Worm (Caenorhabditis elegans) whole organism, midembryonic: ENCODE data around the gene F25E5.16.

ENCODE experiments used
- T22C8.4 ChIP-seq: fragments of 200-800 bp; sonication (Bioruptor generic); IDR thresholded peaks from 2 replicates; pipeline ENCODE4 v1.3.6; 2022; ENCODE audit warnings: missing genetic modification characterization, missing compliant biosample characterization
- cog-1 ChIP-seq: sonication (generic microtip); optimal IDR thresholded peaks from 2 replicates; lab custom pipeline; 2016; ENCODE audit warnings: missing genetic modification characterization, missing compliant biosample characterization
- flt-1 ChIP-seq: fragments of 200-800 bp; sonication (Bioruptor generic); IDR thresholded peaks from 2 replicates; pipeline ENCODE4 v1.3.6; 2022; ENCODE audit warnings: missing genetic modification characterization, missing compliant biosample characterization
- klf-2 ChIP-seq: fragments of 200-800 bp; sonication (Bioruptor generic); conservative IDR thresholded peaks from 2 replicates; pipeline ENCODE4 v1.3.6; 2022; ENCODE audit warnings: missing genetic modification reagents, missing genetic modification characterization, missing compliant biosample characterization
- med-1 ChIP-seq: sonication (generic microtip); optimal IDR thresholded peaks from 2 replicates; lab custom pipeline; 2017; ENCODE audit warnings: missing genetic modification characterization, mild to moderate bottlenecking, missing compliant biosample characterization, antibody characterized with exemption, missing genetic modification reagents; ENCODE audit not compliant: insufficient read depth
- ref-1 ChIP-seq: fragments of 200-800 bp; sonication (Bioruptor generic); conservative IDR thresholded peaks from 2 replicates; pipeline ENCODE4 v1.3.6; 2022; ENCODE audit warnings: missing genetic modification reagents, missing genetic modification characterization, missing compliant biosample characterization
- tab-1 ChIP-seq: fragments of 200-800 bp; sonication (Bioruptor generic); IDR thresholded peaks from 2 replicates; pipeline ENCODE4 v1.3.6; 2022; ENCODE audit warnings: missing genetic modification characterization, missing compliant biosample characterization
- ztf-23 ChIP-seq: fragments of 200-800 bp; sonication (Bioruptor generic); IDR thresholded peaks from 2 replicates; pipeline ENCODE4 v1.3.6; 2022; ENCODE audit warnings: missing genetic modification reagents, missing genetic modification characterization, missing compliant biosample characterization
- ztf-29 ChIP-seq: fragments of 200-800 bp; sonication (Bioruptor generic); IDR thresholded peaks from 2 replicates; pipeline ENCODE4 v1.3.6; 2022; ENCODE audit warnings: missing genetic modification reagents, missing genetic modification characterization, missing compliant biosample characterization

F25E5.16 gene

DNA sequence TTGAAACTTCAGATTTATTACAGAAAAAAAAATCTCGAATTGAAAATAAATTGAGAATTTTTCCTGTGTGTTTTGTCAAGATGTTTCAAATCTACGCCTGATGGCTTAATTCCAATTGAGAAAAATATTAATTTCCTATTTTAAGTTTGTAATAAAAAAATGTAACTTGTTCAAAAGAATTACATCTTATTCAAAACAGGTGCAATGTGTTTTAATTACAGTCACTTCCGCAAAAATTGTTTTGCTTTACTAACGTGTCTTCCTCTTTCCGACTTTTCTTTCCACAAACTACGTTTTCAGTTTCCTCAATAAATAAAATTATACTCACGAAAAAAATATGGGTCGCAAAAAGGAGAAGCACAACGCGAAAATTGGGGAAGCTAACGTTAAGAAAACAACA, at the start of gene F25E5.16:
F25E5.16 (plus strand) TSS at position 301 of the 400 bp plus-strand sequence.
- no peak for TF ChIP-seq tab-1 (GFP tag; lab: Robert Waterston, UW)

DNA sequence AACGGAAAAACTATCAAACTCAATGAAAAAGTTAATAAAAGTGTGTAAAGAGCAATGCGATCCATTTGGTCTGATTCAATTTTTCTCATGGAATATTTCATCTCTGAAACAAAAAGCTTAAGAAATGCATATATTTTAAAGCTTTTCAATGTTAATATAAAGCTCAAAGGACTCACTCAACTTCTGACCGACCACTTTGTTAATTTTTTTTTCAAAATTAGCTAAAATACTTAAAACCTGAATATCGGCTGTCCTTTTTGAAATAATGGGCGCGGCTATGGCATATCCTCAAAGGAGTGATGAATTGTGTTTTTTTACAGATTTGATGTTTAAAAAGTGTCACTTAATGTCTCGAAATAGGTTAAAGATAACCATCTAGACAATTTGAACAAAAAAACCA, 48.3 kb upstream of the F25E5.16 start, which contains the start of gene C02H6.1:
C02H6.1 (minus strand) TSS at position 101 of the 400 bp plus-strand sequence.
- TF ChIP-seq klf-2 (GFP tag; lab: Robert Waterston, UW), result no peak
- TF ChIP-seq cog-1 (tag; lab: Kevin White, UChicago), result no peak
- TF ChIP-seq flt-1 (GFP tag; lab: Robert Waterston, UW), result no peak
- TF ChIP-seq ztf-23 (GFP tag; lab: Robert Waterston, UW), result no peak
- TF ChIP-seq med-1, result no peak
- no peak for TF ChIP-seq T22C8.4 (GFP tag; lab: Robert Waterston, UW)
- no peak for TF ChIP-seq ztf-29 (GFP tag; lab: Robert Waterston, UW)
- no peak for TF ChIP-seq ref-1 (GFP tag; lab: Robert Waterston, UW)
- TF ChIP-seq tab-1 (GFP tag; lab: Robert Waterston, UW), result no peak

DNA sequence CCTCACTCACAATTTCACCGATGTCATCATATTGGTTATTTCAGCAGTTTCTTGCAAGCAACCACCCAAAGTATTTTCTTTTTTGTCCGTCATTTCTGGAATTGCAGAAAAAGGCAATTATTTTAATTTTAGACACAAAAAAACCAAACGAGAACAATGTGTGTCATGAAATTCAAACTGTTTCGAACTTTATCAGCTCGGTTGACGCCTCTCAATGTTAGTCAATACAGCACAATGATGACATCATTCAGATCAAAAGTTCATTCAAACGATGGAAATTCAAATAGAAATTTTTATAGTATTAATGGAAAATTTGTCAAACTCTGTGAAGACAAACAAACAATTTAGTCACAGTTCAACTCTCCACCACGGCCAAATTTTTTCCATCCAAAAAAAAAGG, 46.2 kb upstream of the F25E5.16 start, which contains the start of gene fbxa-105:
fbxa-105 (minus strand) TSS at position 97 of the 400 bp plus-strand sequence.
- TF ChIP-seq cog-1 (tag; lab: Kevin White, UChicago) (no peak), flt-1 (GFP tag; lab: Robert Waterston, UW) (no peak), ztf-23 (GFP tag; lab: Robert Waterston, UW) (no peak), T22C8.4 (GFP tag; lab: Robert Waterston, UW) (no peak), tab-1 (GFP tag; lab: Robert Waterston, UW) (no peak), ref-1 (GFP tag; lab: Robert Waterston, UW) (no peak), klf-2 (GFP tag; lab: Robert Waterston, UW) (no peak), ztf-29 (GFP tag; lab: Robert Waterston, UW) (no peak), med-1 (no peak)

DNA sequence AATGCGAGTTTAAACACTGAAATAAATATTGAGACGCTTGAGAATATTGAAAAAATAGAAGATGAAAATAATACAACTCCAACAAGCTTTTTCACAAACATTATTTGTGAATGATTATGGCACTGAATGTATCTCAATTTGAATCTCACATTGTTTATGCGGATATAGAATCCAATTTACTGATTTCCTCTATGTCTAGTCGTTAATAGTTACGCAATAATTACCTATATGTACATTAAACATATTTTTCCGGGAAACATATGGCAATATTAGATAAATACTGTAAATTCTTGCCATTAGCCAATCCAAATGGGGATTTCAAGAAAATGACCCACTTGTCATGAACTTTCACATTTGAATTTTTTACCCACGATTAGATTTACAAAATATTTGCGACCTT, 42.7 kb upstream of the F25E5.16 start, which contains the start of gene srx-9:
srx-9 (minus strand) TSS at position 101 of the 400 bp plus-strand sequence.
- TF ChIP-seq ztf-23 (GFP tag; lab: Robert Waterston, UW), result no peak
- TF ChIP-seq med-1, result no peak
- TF ChIP-seq flt-1 (GFP tag; lab: Robert Waterston, UW), result no peak
- TF ChIP-seq T22C8.4 (GFP tag; lab: Robert Waterston, UW), result no peak
- TF ChIP-seq cog-1 (tag; lab: Kevin White, UChicago), result no peak
- no peak for TF ChIP-seq ref-1 (GFP tag; lab: Robert Waterston, UW)
- no peak for TF ChIP-seq klf-2 (GFP tag; lab: Robert Waterston, UW)

DNA sequence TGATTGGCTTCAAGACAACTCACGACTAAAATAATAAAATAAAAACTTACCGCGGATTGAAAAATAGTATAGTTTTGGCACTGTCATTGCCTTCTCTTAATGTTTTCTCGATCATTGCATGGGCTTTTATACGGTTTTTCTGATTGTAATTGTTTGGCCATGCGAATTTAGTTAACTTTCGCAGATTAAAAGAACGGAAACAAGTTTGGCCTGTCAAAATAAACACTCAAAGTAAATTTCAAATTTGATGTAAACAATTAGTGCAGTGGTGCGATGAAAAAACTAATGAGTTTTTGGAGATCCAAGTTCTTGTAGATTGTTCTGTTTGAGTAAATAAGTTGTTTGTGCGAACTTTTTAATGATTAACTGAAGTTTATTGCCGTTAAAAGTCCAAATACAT, 38.9 kb upstream of the F25E5.16 start, which contains the start of gene gst-41:
gst-41 (minus strand) TSS at position 101 of the 400 bp plus-strand sequence.
- TF ChIP-seq med-1 (no peak), klf-2 (GFP tag; lab: Robert Waterston, UW) (no peak), ref-1 (GFP tag; lab: Robert Waterston, UW) (no peak), T22C8.4 (GFP tag; lab: Robert Waterston, UW) (no peak), ztf-23 (GFP tag; lab: Robert Waterston, UW) (no peak), cog-1 (tag; lab: Kevin White, UChicago) (no peak), ztf-29 (GFP tag; lab: Robert Waterston, UW) (no peak), flt-1 (GFP tag; lab: Robert Waterston, UW) (no peak), tab-1 (GFP tag; lab: Robert Waterston, UW) (no peak)

DNA sequence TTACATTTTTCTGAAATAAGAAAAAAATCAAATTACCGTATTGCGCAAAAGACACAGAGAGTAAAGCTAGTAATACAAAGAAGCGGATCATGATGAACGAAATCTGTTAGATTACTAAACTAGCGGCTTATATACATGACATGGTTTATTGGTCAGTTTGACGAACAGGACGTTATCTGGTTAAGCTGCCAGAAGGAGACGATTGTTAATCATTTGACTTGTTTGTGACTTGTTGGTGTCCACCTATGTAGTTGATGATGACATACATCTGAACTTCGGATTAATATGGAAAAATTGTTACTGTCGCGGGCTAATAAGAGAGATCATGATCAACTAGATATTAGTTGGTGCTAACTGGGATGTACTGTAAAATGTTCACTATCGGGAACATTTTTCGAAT, 38.0 kb upstream of the F25E5.16 start, which contains the start of gene cnc-9:
cnc-9 (minus strand) TSS at position 101 of the 400 bp plus-strand sequence.
- no peak for TF ChIP-seq klf-2 (GFP tag; lab: Robert Waterston, UW)
- TF ChIP-seq ztf-23 (GFP tag; lab: Robert Waterston, UW), result no peak
- TF ChIP-seq T22C8.4 (GFP tag; lab: Robert Waterston, UW), result no peak
- no peak for TF ChIP-seq med-1
- no peak for TF ChIP-seq ref-1 (GFP tag; lab: Robert Waterston, UW)
- TF ChIP-seq cog-1 (tag; lab: Kevin White, UChicago), result no peak
- no peak for TF ChIP-seq ztf-29 (GFP tag; lab: Robert Waterston, UW)

DNA sequence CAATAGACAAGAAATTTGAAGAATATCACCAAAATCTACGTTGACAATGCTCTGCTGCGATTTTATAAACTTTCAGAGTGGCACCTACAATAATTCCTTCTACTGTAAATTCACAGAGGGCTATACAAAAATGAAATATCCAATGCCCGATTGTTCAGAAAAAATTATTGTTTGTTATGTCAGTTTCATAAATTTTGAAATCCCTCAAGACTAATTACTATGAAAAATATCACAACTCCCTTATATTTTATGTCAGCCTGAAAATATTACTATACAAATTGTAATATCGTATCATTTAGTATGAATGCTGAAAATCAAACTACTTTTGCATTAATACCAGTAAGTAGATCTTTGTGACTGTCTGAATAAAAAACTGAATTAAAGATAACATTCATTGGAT, 37.5 kb upstream of the F25E5.16 start, which contains the start of gene srx-60:
srx-60 (plus strand) TSS at position 301 of the 400 bp plus-strand sequence.
- no peak for TF ChIP-seq ztf-23 (GFP tag; lab: Robert Waterston, UW)
- TF ChIP-seq ztf-29 (GFP tag; lab: Robert Waterston, UW), result no peak
- TF ChIP-seq cog-1 (tag; lab: Kevin White, UChicago), result no peak
- no peak for TF ChIP-seq flt-1 (GFP tag; lab: Robert Waterston, UW)
- no peak for TF ChIP-seq ref-1 (GFP tag; lab: Robert Waterston, UW)
- TF ChIP-seq med-1, result no peak
- TF ChIP-seq klf-2 (GFP tag; lab: Robert Waterston, UW), result no peak
- TF ChIP-seq tab-1 (GFP tag; lab: Robert Waterston, UW), result no peak
- TF ChIP-seq T22C8.4 (GFP tag; lab: Robert Waterston, UW), result no peak

DNA sequence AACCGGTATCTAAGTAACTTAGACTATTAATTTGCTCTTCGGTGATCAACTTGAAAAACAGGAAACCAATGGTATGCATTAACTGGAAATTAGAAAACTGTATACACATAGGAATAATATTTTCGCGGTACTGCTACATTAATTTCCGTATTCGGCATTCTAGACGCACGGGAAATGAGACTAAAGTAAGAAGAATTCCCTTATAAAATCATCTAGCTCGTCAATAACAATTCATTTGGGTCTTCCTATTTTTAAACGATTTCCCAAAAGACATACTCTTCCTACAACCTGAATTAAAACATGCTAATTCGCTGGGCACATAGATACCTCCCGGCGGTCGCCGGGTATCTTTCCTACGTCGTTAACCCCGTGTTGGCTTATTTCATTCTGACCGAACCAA, 35.7 kb upstream of the F25E5.16 start, which contains the start of gene srj-13:
srj-13 (plus strand) TSS at position 301 of the 400 bp plus-strand sequence.
- TF ChIP-seq ref-1 (GFP tag; lab: Robert Waterston, UW) (no peak), med-1 (no peak), ztf-29 (GFP tag; lab: Robert Waterston, UW) (no peak), klf-2 (GFP tag; lab: Robert Waterston, UW) (no peak), T22C8.4 (GFP tag; lab: Robert Waterston, UW) (no peak), tab-1 (GFP tag; lab: Robert Waterston, UW) (no peak), cog-1 (tag; lab: Kevin White, UChicago) (no peak), ztf-23 (GFP tag; lab: Robert Waterston, UW) (no peak), flt-1 (GFP tag; lab: Robert Waterston, UW) (no peak)

DNA sequence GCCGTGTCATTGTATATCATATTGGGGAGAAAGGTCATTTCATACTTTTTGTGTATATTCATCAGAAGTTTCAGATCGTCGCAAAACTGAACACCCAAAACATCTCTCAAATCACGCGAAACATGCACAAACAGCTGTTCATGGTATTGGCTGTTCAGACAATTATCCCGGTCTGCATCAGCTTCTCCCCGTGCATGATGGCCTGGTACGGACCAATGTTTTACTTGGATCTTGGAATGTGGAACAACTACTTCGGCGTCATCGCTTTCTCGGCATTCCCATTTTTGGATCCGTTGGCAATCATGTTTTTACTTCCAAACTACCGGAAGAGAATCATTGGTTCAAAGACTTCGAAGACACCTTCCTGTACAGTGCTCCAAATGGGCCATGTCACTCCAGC, 34.6 kb upstream of the F25E5.16 start:
- no peak for TF ChIP-seq ref-1 (GFP tag; lab: Robert Waterston, UW)
- no peak for TF ChIP-seq klf-2 (GFP tag; lab: Robert Waterston, UW)
- no peak for TF ChIP-seq flt-1 (GFP tag; lab: Robert Waterston, UW)
- TF ChIP-seq med-1, result no peak
- no peak for TF ChIP-seq T22C8.4 (GFP tag; lab: Robert Waterston, UW)
- no peak for TF ChIP-seq ztf-29 (GFP tag; lab: Robert Waterston, UW)
- TF ChIP-seq ztf-23 (GFP tag; lab: Robert Waterston, UW), result no peak
